Fruit fly (Drosophila melanogaster) S2 (cell line): ENCODE data around the gene Bx42.

Experiments
- CG8478 ChIP-seq: fragments of >200 bp; optimal IDR thresholded peaks from 2 replicates; lab custom pipeline; 2018
- CTCF ChIP-seq, 2 experiments: fragments of >200 bp; optimal IDR thresholded peaks; 2 replicates each; lab custom pipeline; 2018

- no peak for TF ChIP-seq CTCF (optimal IDR thresholded peaks at IDR 0.05; lab: Kevin White, UChicago)
- TF ChIP-seq CG8478: no peak
Measured at dm6 chrX:9134241-9134849, 27.9 kb upstream of the Bx42 start.
